Fruit fly (Drosophila melanogaster): ENCODE measurements around the gene stc.

Gene stc

DNA sequence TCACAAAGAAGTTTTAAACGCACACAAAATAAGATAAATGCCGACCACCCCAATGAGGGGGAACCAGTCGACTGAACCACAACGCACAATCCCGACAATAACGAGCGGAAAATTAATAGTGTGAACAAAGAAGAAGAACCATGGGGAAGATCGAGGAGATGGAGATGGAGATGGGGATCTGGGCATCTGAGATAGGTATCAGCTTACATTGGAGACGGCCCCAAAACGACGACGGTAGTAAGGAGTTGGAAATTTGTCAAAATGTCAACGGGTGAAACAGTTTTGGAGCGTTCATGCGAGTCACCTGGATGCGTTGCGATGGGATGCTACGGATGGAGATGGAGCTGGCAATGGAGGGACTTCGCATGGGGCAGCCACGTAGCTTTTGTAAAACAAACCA lies 6.0 kb upstream of the stc start:
- TF ChIP-seq kay (GFP tag; ENCODE audit: borderline replicate concordance) (no peak), Hr96 (GFP tag; optimal IDR thresholded peaks at IDR 0.05) (no peak), cic (GFP tag; optimal IDR thresholded peaks at IDR 0.05) (no peak), Crg-1 (GFP tag; optimal IDR thresholded peaks at IDR 0.05) (no peak), CG7045 (GFP tag; optimal IDR thresholded peaks at IDR 0.05) (no peak), CG12768 (GFP tag; optimal IDR thresholded peaks at IDR 0.05) (no peak), cnc (optimal IDR thresholded peaks at IDR 0.05) (no peak), pad (GFP tag; optimal IDR thresholded peaks at IDR 0.05) (no peak), CG7101 (tag; optimal IDR thresholded peaks at IDR 0.05) (no peak), CG1620 (GFP tag; optimal IDR thresholded peaks at IDR 0.05) (no peak), Clk (GFP tag; optimal IDR thresholded peaks at IDR 0.05) (no peak), CG5204 (GFP tag; optimal IDR thresholded peaks at IDR 0.05) (no peak), CG11617 (GFP tag; optimal IDR thresholded peaks at IDR 0.05) (no peak), CG33017 (tag; optimal IDR thresholded peaks at IDR 0.05) (no peak), toe (GFP tag; optimal IDR thresholded peaks at IDR 0.05) (no peak)

DNA sequence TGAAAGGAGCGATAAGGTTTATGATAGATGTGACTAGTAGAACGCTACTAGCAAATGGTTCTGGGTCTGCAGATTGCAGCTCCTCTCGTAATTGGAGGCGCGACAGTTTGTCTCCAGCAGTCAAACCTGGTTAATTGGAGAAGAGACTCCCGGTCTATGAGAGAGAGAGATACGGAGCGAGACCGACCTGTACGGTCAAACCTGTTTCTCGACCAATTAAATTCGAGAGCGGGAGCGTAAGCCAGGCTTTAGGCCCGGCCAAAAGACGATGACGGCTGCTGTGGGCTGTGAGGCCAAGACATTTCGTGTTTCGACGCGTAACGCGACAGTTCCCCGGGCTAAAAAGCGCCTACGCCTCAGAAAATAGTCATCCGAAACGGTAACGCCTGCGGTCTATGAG lies 4.1 kb upstream of the stc start, which contains the start of gene CG15269:
Gene CG15269 (plus strand): TSS at position 261 of the 400 bp plus-strand sequence.
- TF ChIP-seq CG5204 (GFP tag; optimal IDR thresholded peaks at IDR 0.05) (no peak), Hr96 (GFP tag; optimal IDR thresholded peaks at IDR 0.05) (no peak), CG1620 (GFP tag; optimal IDR thresholded peaks at IDR 0.05) (no peak), CG7101 (tag; optimal IDR thresholded peaks at IDR 0.05) (no peak), cnc (optimal IDR thresholded peaks at IDR 0.05) (no peak), CG12768 (GFP tag; optimal IDR thresholded peaks at IDR 0.05) (no peak), ovo (GFP tag; optimal IDR thresholded peaks at IDR 0.05) (no peak), Mnt (GFP tag; optimal IDR thresholded peaks at IDR 0.05) (no peak), Crg-1 (GFP tag; optimal IDR thresholded peaks at IDR 0.05) (no peak)

DNA sequence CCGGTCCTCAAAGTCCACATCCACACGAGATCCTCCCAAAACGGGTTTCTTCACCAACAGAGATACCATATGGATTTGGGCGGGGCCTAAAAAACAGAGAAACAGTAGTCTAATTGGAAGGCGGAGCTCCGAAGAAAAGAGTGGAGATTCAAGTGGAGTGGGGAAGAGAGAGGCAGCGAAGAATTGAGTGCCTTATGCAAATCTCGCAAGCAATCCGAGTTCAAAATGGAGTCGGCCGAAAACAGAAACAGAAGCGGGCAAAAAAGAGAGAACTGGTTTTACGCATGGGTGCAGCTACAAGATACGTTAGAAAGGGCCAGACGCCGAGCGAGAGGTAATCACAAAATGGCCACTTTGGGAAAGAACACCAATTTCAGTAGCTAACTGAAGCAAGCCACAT lies 2.0 kb upstream of the stc start:
- TF ChIP-seq CG12768 (GFP tag; optimal IDR thresholded peaks at IDR 0.05), result no peak
- no peak for TF ChIP-seq ovo (GFP tag; optimal IDR thresholded peaks at IDR 0.05)
- no peak for TF ChIP-seq toe (GFP tag; optimal IDR thresholded peaks at IDR 0.05)
- no peak for TF ChIP-seq tj (GFP tag; optimal IDR thresholded peaks at IDR 0.05)
- TF ChIP-seq CG5204 (GFP tag; optimal IDR thresholded peaks at IDR 0.05), result no peak
- no peak for TF ChIP-seq cic (GFP tag; optimal IDR thresholded peaks at IDR 0.05)
- TF ChIP-seq Crg-1 (GFP tag; optimal IDR thresholded peaks at IDR 0.05), result no peak
- no peak for TF ChIP-seq Mnt (GFP tag; optimal IDR thresholded peaks at IDR 0.05)
- no peak for TF ChIP-seq CG14711 (tag; optimal IDR thresholded peaks at IDR 0.05)
- TF ChIP-seq pad (GFP tag; optimal IDR thresholded peaks at IDR 0.05), result no peak
- no peak for TF ChIP-seq CG7045 (GFP tag; optimal IDR thresholded peaks at IDR 0.05)
- TF ChIP-seq Clk (GFP tag; optimal IDR thresholded peaks at IDR 0.05), result no peak

- TF ChIP-seq pad (GFP tag; optimal IDR thresholded peaks at IDR 0.05), result peak; percentile 7
- TF ChIP-seq toe (GFP tag; optimal IDR thresholded peaks at IDR 0.05), result peak; percentile 1
- no peak for TF ChIP-seq Mnt (GFP tag; optimal IDR thresholded peaks at IDR 0.05)
These were observed 4.7 kb downstream of the stc start for dm6 chr2L:15117995-15118394.

DNA sequence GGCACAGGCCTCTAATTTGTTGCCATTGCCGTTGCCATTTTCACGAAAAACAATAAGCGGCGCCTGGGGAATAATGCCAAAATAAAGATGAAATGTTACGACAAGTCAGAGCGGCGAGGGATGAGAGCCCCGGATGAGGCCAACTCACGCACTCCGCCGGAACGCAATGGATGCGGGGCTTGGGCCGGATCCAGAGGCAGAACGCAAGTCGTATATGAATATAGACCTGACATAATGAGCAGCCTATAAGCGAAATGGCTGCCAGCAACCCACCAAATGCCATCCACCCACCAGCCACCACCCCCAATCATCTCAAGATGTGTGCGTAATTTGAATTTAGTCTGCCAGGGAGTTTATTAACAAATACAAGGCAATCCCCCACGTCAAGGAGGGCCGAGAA lies 5.2 kb downstream of the stc start:
- TF ChIP-seq CG1620 (GFP tag; optimal IDR thresholded peaks at IDR 0.05) (no peak), CG11617 (GFP tag; optimal IDR thresholded peaks at IDR 0.05) (no peak), tj (GFP tag; optimal IDR thresholded peaks at IDR 0.05) (no peak), Mnt (GFP tag; optimal IDR thresholded peaks at IDR 0.05) (no peak), kay (GFP tag; ENCODE audit: borderline replicate concordance) (no peak), ovo (GFP tag; optimal IDR thresholded peaks at IDR 0.05) (no peak), pad (GFP tag; optimal IDR thresholded peaks at IDR 0.05) (no peak)

Measured in whole organism, adult.